Fruit fly (Drosophila melanogaster) Kc167 (cell line): ENCODE data around the gene CG32376.

ENCODE experiments used
- Myc ChIP-seq: fragments of >200 bp; optimal IDR thresholded peaks from 2 replicates; lab custom pipeline; 2017; ENCODE audit warnings: missing external identifiers
- Sin3A ChIP-seq: fragments of >200 bp; optimal IDR thresholded peaks from 2 replicates; lab custom pipeline; 2018; ENCODE audit warnings: missing external identifiers
- h ChIP-seq: fragments of >200 bp; optimal IDR thresholded peaks from 3 replicates; lab custom pipeline; 2018; ENCODE audit warnings: missing external identifiers
- insv ChIP-seq: fragments of >200 bp; optimal IDR thresholded peaks from 3 replicates; lab custom pipeline; 2018; ENCODE audit warnings: missing external identifiers
- psq ChIP-seq: fragments of >200 bp; optimal IDR thresholded peaks from 2 replicates; lab custom pipeline; 2017; ENCODE audit warnings: missing external identifiers
- ttk ChIP-seq: sonication (Bioruptor generic); optimal IDR thresholded peaks from 2 replicates; lab custom pipeline; 2017; ENCODE audit warnings: missing external identifiers

CG32376 gene

dm6 chr3L:7530461-7531338, 11.6 kb downstream of the CG32376 start:
- no peak for TF ChIP-seq Myc (lab: Kevin White, UChicago)
- no peak for TF ChIP-seq Sin3A (lab: Kevin White, UChicago)
- no peak for TF ChIP-seq psq (lab: Kevin White, UChicago)
- TF ChIP-seq h (lab: Kevin White, UChicago): no peak
- no peak for TF ChIP-seq insv (lab: Kevin White, UChicago)

- TF ChIP-seq Myc (lab: Kevin White, UChicago) (no peak), psq (lab: Kevin White, UChicago) (no peak), ttk (lab: Kevin White, UChicago) (no peak), insv (lab: Kevin White, UChicago) (no peak), h (lab: Kevin White, UChicago) (no peak), Sin3A (lab: Kevin White, UChicago) (no peak)
These were observed 12.9 kb downstream of the CG32376 start for dm6 chr3L:7529081-7530021.

- TF ChIP-seq ttk (lab: Kevin White, UChicago): no peak
- TF ChIP-seq Sin3A (lab: Kevin White, UChicago): no peak
- TF ChIP-seq h (lab: Kevin White, UChicago): no peak
- no peak for TF ChIP-seq psq (lab: Kevin White, UChicago)
- TF ChIP-seq insv (lab: Kevin White, UChicago): no peak
- no peak for TF ChIP-seq Myc (lab: Kevin White, UChicago)
These were observed 13.7 kb downstream of the CG32376 start, which contains the start of gene lqf for dm6 chr3L:7528380-7529080. TSS of gene lqf (plus strand) at chr3L:7528780.

- TF ChIP-seq ttk (lab: Kevin White, UChicago) (no peak), psq (lab: Kevin White, UChicago) (no peak), h (lab: Kevin White, UChicago) (no peak), Sin3A (lab: Kevin White, UChicago) (no peak), Myc (lab: Kevin White, UChicago) (no peak), insv (lab: Kevin White, UChicago) (no peak)
These were observed 14.4 kb downstream of the CG32376 start for dm6 chr3L:7527661-7528379.

- TF ChIP-seq Sin3A (lab: Kevin White, UChicago) (no peak), insv (lab: Kevin White, UChicago) (no peak), Myc (lab: Kevin White, UChicago) (no peak), h (lab: Kevin White, UChicago) (no peak), ttk (lab: Kevin White, UChicago) (no peak), psq (lab: Kevin White, UChicago) (no peak)
These were observed 20.4 kb downstream of the CG32376 start for dm6 chr3L:7521847-7522246.

- TF ChIP-seq insv (lab: Kevin White, UChicago): no peak
- no peak for TF ChIP-seq ttk (lab: Kevin White, UChicago)
- no peak for TF ChIP-seq Myc (lab: Kevin White, UChicago)
- no peak for TF ChIP-seq Sin3A (lab: Kevin White, UChicago)
- no peak for TF ChIP-seq h (lab: Kevin White, UChicago)
- no peak for TF ChIP-seq psq (lab: Kevin White, UChicago)
These were observed 21.6 kb downstream of the CG32376 start for dm6 chr3L:7520619-7521018.

dm6 chr3L:7519219-7519618, 23.0 kb downstream of the CG32376 start:
- TF ChIP-seq h (lab: Kevin White, UChicago) (no peak), insv (lab: Kevin White, UChicago) (no peak), Myc (lab: Kevin White, UChicago) (no peak), Sin3A (lab: Kevin White, UChicago) (no peak), ttk (lab: Kevin White, UChicago) (no peak), psq (lab: Kevin White, UChicago) (no peak)

dm6 chr3L:7518351-7519102, 23.7 kb downstream of the CG32376 start, which contains the start of gene ltl:
TSS of gene ltl (plus strand) at chr3L:7518997.
- no peak for TF ChIP-seq h (lab: Kevin White, UChicago)
- no peak for TF ChIP-seq insv (lab: Kevin White, UChicago)
- no peak for TF ChIP-seq Myc (lab: Kevin White, UChicago)
- TF ChIP-seq psq (lab: Kevin White, UChicago): no peak
- no peak for TF ChIP-seq Sin3A (lab: Kevin White, UChicago)
- no peak for TF ChIP-seq ttk (lab: Kevin White, UChicago)
